Worm (Caenorhabditis elegans) whole organism, L2 larva: ENCODE data around the gene oga-1.

Experiments
- aly-2 ChIP-seq: fragments of 150-350 bp; optimal IDR thresholded peaks from 2 replicates; lab custom pipeline; 2014; ENCODE audit warnings: missing biosample characterization, missing genetic modification characterization
- elt-3 ChIP-seq: sonication (generic microtip); optimal IDR thresholded peaks from 2 replicates; lab custom pipeline; 2017; ENCODE audit warnings: missing biosample characterization, missing genetic modification characterization
- nhr-23 ChIP-seq: fragments of 150-350 bp; optimal IDR thresholded peaks from 2 replicates; lab custom pipeline; 2014; ENCODE audit warnings: missing biosample characterization, missing genetic modification reagents, missing genetic modification characterization
- unc-62 ChIP-seq: fragments of 150-350 bp; optimal IDR thresholded peaks from 2 replicates; lab custom pipeline; 2014; ENCODE audit warnings: missing biosample characterization, missing genetic modification reagents, missing genetic modification characterization
- zag-1 ChIP-seq: fragments of 150-350 bp; optimal IDR thresholded peaks from 2 replicates; lab custom pipeline; 2014; ENCODE audit warnings: missing biosample characterization, missing genetic modification characterization
- ztf-4 ChIP-seq: fragments of 150-350 bp; optimal IDR thresholded peaks from 2 replicates; lab custom pipeline; 2014; ENCODE audit warnings: missing biosample characterization, missing genetic modification characterization

ce11 chrX:9349844-9350556, 2.8 kb upstream of the oga-1 start, which contains the start of gene flp-20:
- no peak for TF ChIP-seq nhr-23 (tag; lab: Kevin White, UChicago)
- TF ChIP-seq zag-1 (tag; lab: Kevin White, UChicago): no peak
- TF ChIP-seq elt-3: no peak
- no peak for TF ChIP-seq ztf-4 (tag; lab: Kevin White, UChicago)
- no peak for TF ChIP-seq aly-2 (tag; lab: Kevin White, UChicago)
- TF ChIP-seq unc-62 (GFP tag; lab: Kevin White, UChicago): no peak
